Fruit fly (Drosophila melanogaster) whole organism, embryonic: ENCODE data around the gene CG7781.

ENCODE experiments used
- CG10267 ChIP-seq: fragments of 200-800 bp; sonication (Bioruptor generic); optimal IDR thresholded peaks from 2 replicates; lab custom pipeline; 2018; ENCODE audit warnings: missing biosample characterization, mild to moderate bottlenecking, missing genetic modification characterization, moderate library complexity
- CG10321 ChIP-seq: fragments of 200-800 bp; sonication (Bioruptor generic); IDR thresholded peaks from 2 replicates; pipeline ENCODE4 v1.3.6; 2022; ENCODE audit warnings: missing biosample characterization, missing genetic modification characterization
- CG11723 ChIP-seq: fragments of 200-800 bp; sonication (Bioruptor generic); optimal IDR thresholded peaks from 2 replicates; lab custom pipeline; 2017; ENCODE audit warnings: missing biosample characterization, mild to moderate bottlenecking, missing genetic modification characterization
- CG12299 ChIP-seq: fragments of 200-800 bp; sonication (Bioruptor generic); optimal IDR thresholded peaks from 2 replicates; lab custom pipeline; 2018; ENCODE audit warnings: missing biosample characterization, mild to moderate bottlenecking, missing genetic modification characterization
- CG15479 ChIP-seq: fragments of 200-800 bp; sonication (Bioruptor generic); optimal IDR thresholded peaks from 3 replicates; lab custom pipeline; 2019; ENCODE audit warnings: missing biosample characterization, mild to moderate bottlenecking, missing genetic modification characterization, moderate library complexity
- CG16779 ChIP-seq: fragments of 200-800 bp; sonication (Bioruptor generic); IDR thresholded peaks from 2 replicates; pipeline ENCODE4 v1.3.6; 2022; ENCODE audit warnings: missing biosample characterization, missing genetic modification characterization
- CG16813 ChIP-seq: fragments of 200-800 bp; sonication (Bioruptor generic); IDR thresholded peaks from 3 replicates; pipeline ENCODE4 v1.3.6; 2022; ENCODE audit warnings: missing biosample characterization, missing genetic modification characterization; ENCODE audit not compliant: partially characterized antibody
- CG16863 ChIP-seq: fragments of 200-800 bp; sonication (Bioruptor generic); optimal IDR thresholded peaks from 3 replicates; lab custom pipeline; 2016; ENCODE audit warnings: missing biosample characterization, missing genetic modification characterization
- CG17802 ChIP-seq: fragments of 200-800 bp; sonication (Bioruptor generic); optimal IDR thresholded peaks from 2 replicates; lab custom pipeline; 2018; ENCODE audit warnings: missing biosample characterization, mild to moderate bottlenecking, missing genetic modification characterization, moderate library complexity
- CG34224 ChIP-seq: fragments of 200-800 bp; sonication (Bioruptor generic); IDR thresholded peaks from 3 replicates; pipeline ENCODE4 v1.3.6; 2022; ENCODE audit warnings: missing biosample characterization, missing genetic modification characterization; ENCODE audit not compliant: partially characterized antibody
- CG34376 ChIP-seq: fragments of 200-800 bp; sonication (Bioruptor generic); optimal IDR thresholded peaks from 2 replicates; lab custom pipeline; 2018; ENCODE audit warnings: missing biosample characterization, mild to moderate bottlenecking, missing genetic modification characterization
- CG3838 ChIP-seq: fragments of 200-800 bp; sonication (Bioruptor generic); optimal IDR thresholded peaks from 3 replicates; lab custom pipeline; 2016; ENCODE audit warnings: missing biosample characterization, missing genetic modification characterization
- CG4360 ChIP-seq: fragments of 200-800 bp; sonication (Bioruptor generic); IDR thresholded peaks from 2 replicates; pipeline ENCODE4 v1.3.6; 2022; ENCODE audit warnings: missing biosample characterization, missing genetic modification characterization
- CG4820 ChIP-seq: fragments of 200-800 bp; sonication (Bioruptor generic); optimal IDR thresholded peaks from 3 replicates; lab custom pipeline; 2016; ENCODE audit warnings: missing biosample characterization, missing genetic modification characterization
- CG4854 ChIP-seq: fragments of 200-800 bp; sonication (Bioruptor generic); optimal IDR thresholded peaks from 2 replicates; lab custom pipeline; 2016; ENCODE audit warnings: missing biosample characterization, missing genetic modification characterization, inconsistent platforms
- CG8765 ChIP-seq: fragments of 200-800 bp; sonication (Bioruptor generic); IDR thresholded peaks from 2 replicates; pipeline ENCODE4 v1.3.6; 2022; ENCODE audit warnings: missing biosample characterization, missing genetic modification characterization
- CG9215 ChIP-seq: fragments of 200-800 bp; sonication (Bioruptor generic); IDR thresholded peaks from 2 replicates; pipeline ENCODE4 v1.3.6; 2022; ENCODE audit warnings: missing biosample characterization, missing genetic modification characterization
- CG9932 ChIP-seq: fragments of 200-800 bp; sonication (Bioruptor generic); IDR thresholded peaks from 2 replicates; pipeline ENCODE4 v1.3.6; 2022; ENCODE audit warnings: missing biosample characterization, missing genetic modification characterization
- Doc2 ChIP-seq: fragments of 200-800 bp; sonication (Bioruptor generic); IDR thresholded peaks from 2 replicates; pipeline ENCODE4 v1.3.6; 2022; ENCODE audit warnings: missing biosample characterization, missing genetic modification characterization
- E2f1 ChIP-seq: fragments of 200-800 bp; sonication (Bioruptor generic); IDR thresholded peaks from 2 replicates; pipeline ENCODE4 v1.3.6; 2022; ENCODE audit warnings: missing biosample characterization, missing genetic modification characterization
- Fer2 ChIP-seq: fragments of 200-800 bp; sonication (Bioruptor generic); optimal IDR thresholded peaks from 2 replicates; lab custom pipeline; 2018; ENCODE audit warnings: missing biosample characterization, mild to moderate bottlenecking, missing genetic modification characterization, moderate library complexity
- H2.0 ChIP-seq: fragments of 200-800 bp; sonication (Bioruptor generic); IDR thresholded peaks from 2 replicates; pipeline ENCODE4 v1.3.6; 2022; ENCODE audit warnings: missing biosample characterization, missing genetic modification characterization
- HLHmδ ChIP-seq: fragments of 200-800 bp; sonication (Bioruptor generic); optimal IDR thresholded peaks from 2 replicates; lab custom pipeline; 2018; ENCODE audit warnings: missing biosample characterization, mild to moderate bottlenecking, missing genetic modification characterization, moderate library complexity
- Hr3 ChIP-seq: fragments of 200-800 bp; sonication (Bioruptor generic); optimal IDR thresholded peaks from 3 replicates; lab custom pipeline; 2016; ENCODE audit warnings: missing biosample characterization, missing genetic modification characterization
- Nf-YC ChIP-seq: fragments of 200-800 bp; optimal IDR thresholded peaks from 3 replicates; lab custom pipeline; 2019; ENCODE audit warnings: missing biosample characterization, mild to moderate bottlenecking, missing genetic modification characterization, moderate library complexity
- Opbp ChIP-seq: fragments of 200-800 bp; sonication (Bioruptor generic); IDR thresholded peaks from 3 replicates; pipeline ENCODE4 v1.3.6; 2022; ENCODE audit warnings: missing biosample characterization, missing genetic modification characterization; ENCODE audit not compliant: partially characterized antibody
- Ssrp ChIP-seq: fragments of 200-800 bp; sonication (Bioruptor generic); optimal IDR thresholded peaks from 2 replicates; lab custom pipeline; 2018; ENCODE audit warnings: missing biosample characterization, mild to moderate bottlenecking, missing genetic modification characterization, moderate library complexity
- Tbp ChIP-seq: fragments of >200 bp; optimal IDR thresholded peaks from 2 replicates; lab custom pipeline; 2018; ENCODE audit warnings: missing biosample characterization, missing genetic modification characterization
- Trl ChIP-seq, 3 experiments: fragments of >200 bp in 2 of 3; fragments of 200-800 bp in 1 of 3; sonication (Bioruptor generic) in 1 of 3; optimal IDR thresholded peaks; 2 replicates in 1 of 3; 3 replicates in 2 of 3; lab custom pipeline; 2016 to 2017; ENCODE audit warnings: missing biosample characterization in 1 of 3, missing genetic modification characterization in 1 of 3
- bab2 ChIP-seq: fragments of 200-800 bp; sonication (Bioruptor generic); optimal IDR thresholded peaks from 2 replicates; lab custom pipeline; 2016; ENCODE audit warnings: missing biosample characterization, missing genetic modification characterization
- chif ChIP-seq, 2 experiments: fragments of 200-800 bp; sonication (Bioruptor generic); optimal IDR thresholded peaks; 3 replicates each; lab custom pipeline; 2016; ENCODE audit warnings: missing biosample characterization in 2 of 2, missing genetic modification characterization in 2 of 2
- corto ChIP-seq: fragments of 200-800 bp; sonication (Bioruptor generic); optimal IDR thresholded peaks from 2 replicates; lab custom pipeline; 2016; ENCODE audit warnings: missing biosample characterization, mild to moderate bottlenecking, missing genetic modification characterization, moderate library complexity
- croc ChIP-seq: fragments of 200-800 bp; sonication (Bioruptor generic); conservative IDR thresholded peaks from 3 replicates; pipeline ENCODE4 v1.3.6; 2022; ENCODE audit warnings: missing biosample characterization, missing genetic modification characterization
- crol ChIP-seq: fragments of 200-800 bp; sonication (Bioruptor generic); IDR thresholded peaks from 2 replicates; pipeline ENCODE4 v1.3.6; 2022; ENCODE audit warnings: missing biosample characterization, missing genetic modification characterization
- disco-r ChIP-seq: fragments of 200-800 bp; sonication (Bioruptor generic); optimal IDR thresholded peaks from 2 replicates; lab custom pipeline; 2016; ENCODE audit warnings: missing biosample characterization, missing genetic modification characterization
- fru ChIP-seq: fragments of >200 bp; optimal IDR thresholded peaks from 2 replicates; lab custom pipeline; 2017
- gsb ChIP-seq: fragments of 200-800 bp; sonication (Bioruptor generic); IDR thresholded peaks from 2 replicates; pipeline ENCODE4 v1.3.6; 2022; ENCODE audit warnings: missing biosample characterization, missing genetic modification characterization
- gt ChIP-seq: fragments of 200-800 bp; sonication (Bioruptor generic); IDR thresholded peaks from 2 replicates; pipeline ENCODE4 v1.3.6; 2022; ENCODE audit warnings: missing biosample characterization, missing genetic modification characterization
- ken ChIP-seq: fragments of 200-800 bp; sonication (Bioruptor generic); IDR thresholded peaks from 3 replicates; pipeline ENCODE4 v1.3.6; 2022; ENCODE audit warnings: missing biosample characterization, missing genetic modification characterization
- knrl ChIP-seq: fragments of 200-800 bp; sonication (Bioruptor generic); IDR thresholded peaks from 3 replicates; pipeline ENCODE4 v1.3.6; 2022; ENCODE audit warnings: missing biosample characterization, missing genetic modification characterization; ENCODE audit not compliant: partially characterized antibody
- mirr ChIP-seq: fragments of 200-800 bp; sonication (Bioruptor generic); optimal IDR thresholded peaks from 3 replicates; lab custom pipeline; 2018; ENCODE audit warnings: missing biosample characterization, mild to moderate bottlenecking, missing genetic modification characterization
- nau ChIP-seq: fragments of 200-800 bp; sonication (Bioruptor generic); optimal IDR thresholded peaks from 3 replicates; lab custom pipeline; 2017; ENCODE audit warnings: missing biosample characterization, mild to moderate bottlenecking, missing genetic modification characterization, missing genetic modification reagents
- repo ChIP-seq: fragments of 200-800 bp; sonication (Bioruptor generic); optimal IDR thresholded peaks from 2 replicates; lab custom pipeline; 2016; ENCODE audit warnings: missing biosample characterization, missing genetic modification characterization
- sisA ChIP-seq: fragments of 200-800 bp; sonication (Bioruptor generic); IDR thresholded peaks from 2 replicates; pipeline ENCODE4 v1.3.6; 2022; ENCODE audit warnings: missing biosample characterization, missing genetic modification characterization
- tll ChIP-seq, 2 experiments: fragments of 200-800 bp in 1 of 2; fragments of >200 bp in 1 of 2; sonication (Bioruptor generic) in 1 of 2; optimal IDR thresholded peaks; 2 replicates each; lab custom pipeline; 2017 to 2019; ENCODE audit warnings: missing biosample characterization in 2 of 2, missing genetic modification characterization in 2 of 2, mild to moderate bottlenecking in 1 of 2, moderate library complexity in 1 of 2
- trh ChIP-seq: fragments of 200-800 bp; sonication (Bioruptor generic); optimal IDR thresholded peaks from 2 replicates; lab custom pipeline; 2016; ENCODE audit warnings: missing biosample characterization, missing genetic modification characterization
- ttk ChIP-seq: fragments of 200-800 bp; sonication (Bioruptor generic); IDR thresholded peaks from 2 replicates; pipeline ENCODE4 v2.1.2; 2022; ENCODE audit warnings: missing biosample characterization, missing genetic modification characterization
- zen2 ChIP-seq: fragments of 200-800 bp; sonication (Bioruptor generic); IDR thresholded peaks from 3 replicates; pipeline ENCODE4 v1.3.6; 2022; ENCODE audit warnings: missing biosample characterization, missing genetic modification characterization; ENCODE audit not compliant: partially characterized antibody

CG7781 gene

dm6 chr2L:8370364-8371326 lies 45.4 kb upstream of the CG7781 start, which contains the start of gene CG17292 (continued):
- no peak for TF ChIP-seq chif (GFP tag; optimal IDR thresholded peaks at IDR 0.05; lab: Kevin White, UChicago)
- TF ChIP-seq Ssrp, result peak; percentile 3
- TF ChIP-seq CG11723 (GFP tag; lab: Kevin White, UChicago), result peak; percentile 16
- TF ChIP-seq CG10321, result 0 out of 2 replicates have a peak, but pooled peaks have one; percentile 60
- peak; percentile 16 for TF ChIP-seq CG10267 (tag; lab: Kevin White, UChicago)
- no peak for TF ChIP-seq fru (lab: Kevin White, UChicago)
- peak; percentile 37; the same call in 1 of the 2 replicates for TF ChIP-seq H2.0 (GFP tag; lab: Robert Waterston, UW)
- peak; percentile 26 for TF ChIP-seq repo (GFP tag; lab: Kevin White, UChicago)
- peak; percentile 88 for TF ChIP-seq CG34224 (GFP tag; lab: Robert Waterston, UW)
- no peak for TF ChIP-seq CG9215
- peak; percentile 97 for TF ChIP-seq Nf-YC
- peak; percentile 41; the same call in 1 of the 2 replicates for TF ChIP-seq E2f1 (GFP tag; lab: Robert Waterston, UW)
- TF ChIP-seq mirr (GFP tag; lab: Kevin White, UChicago), result peak; percentile 62
- TF ChIP-seq knrl, result peak; percentile 91
- TF ChIP-seq Fer2, result no peak
- TF ChIP-seq CG16813 (GFP tag; lab: Robert Waterston, UW), result peak; percentile 80
- no peak for TF ChIP-seq Doc2 (GFP tag; lab: Robert Waterston, UW)
- TF ChIP-seq disco-r (GFP tag; lab: Kevin White, UChicago), result no peak
- no peak; the same call in 1 of the 2 replicates for TF ChIP-seq ttk (GFP tag; lab: Robert Waterston, UW)
- TF ChIP-seq corto (GFP tag; lab: Kevin White, UChicago), result no peak
- TF ChIP-seq Trl (optimal IDR thresholded peaks at IDR 0.05; lab: Kevin White, UChicago), result no peak
- TF ChIP-seq Trl (GFP tag; optimal IDR thresholded peaks at IDR 0.05; lab: Kevin White, UChicago), result peak; percentile 43
- peak; percentile 73 for TF ChIP-seq CG9932 (GFP tag; lab: Robert Waterston, UW)
- TF ChIP-seq CG4820 (GFP tag; lab: Kevin White, UChicago), result no peak
- peak; percentile 37 for TF ChIP-seq sisA (GFP tag; lab: Robert Waterston, UW)
- no peak for TF ChIP-seq CG15479 (GFP tag; lab: Kevin White, UChicago)
- TF ChIP-seq Tbp (GFP tag; lab: Kevin White, UChicago), result no peak
- TF ChIP-seq ken (GFP tag; lab: Robert Waterston, UW), result peak; percentile 62; the same call in 2 of the 3 replicates
- peak; percentile 37 for TF ChIP-seq CG4854 (GFP tag; lab: Kevin White, UChicago)
- TF ChIP-seq CG8765 (GFP tag; lab: Robert Waterston, UW), result no peak
- peak; percentile 95 for TF ChIP-seq Opbp (GFP tag; lab: Robert Waterston, UW)
- TF ChIP-seq CG34376 (GFP tag; lab: Kevin White, UChicago), result peak; percentile 79
- TF ChIP-seq gsb (GFP tag; lab: Robert Waterston, UW), result 0 out of 2 replicates have a peak, but pooled peaks have one; percentile 41
- TF ChIP-seq CG16863 (GFP tag; lab: Kevin White, UChicago), result peak; percentile 6
- no peak for TF ChIP-seq gt (GFP tag; lab: Robert Waterston, UW)
- TF ChIP-seq bab2, result no peak
- TF ChIP-seq Hr3 (GFP tag; lab: Kevin White, UChicago), result no peak
- peak; percentile 84 for TF ChIP-seq CG16779 (GFP tag; lab: Robert Waterston, UW)
- TF ChIP-seq tll (GFP tag; optimal IDR thresholded peaks at IDR 0.05; lab: Kevin White, UChicago), result no peak
- no peak for TF ChIP-seq trh (GFP tag; lab: Kevin White, UChicago)
- peak; percentile 82 for TF ChIP-seq zen2 (GFP tag; lab: Robert Waterston, UW)
- no peak for TF ChIP-seq CG4360
- no peak for TF ChIP-seq HLHmδ (GFP tag; lab: Kevin White, UChicago)
- no peak for TF ChIP-seq CG3838 (GFP tag; lab: Kevin White, UChicago)
- TF ChIP-seq crol, result no peak; the same call in 1 of the 2 replicates
- no peak for TF ChIP-seq CG12299
- peak; percentile 76 for TF ChIP-seq nau
- TF ChIP-seq CG17802 (tag; lab: Kevin White, UChicago), result no peak
- TF ChIP-seq croc (GFP tag; lab: Robert Waterston, UW), result no peak
